Worm (Caenorhabditis elegans) whole organism, young adult: ENCODE data around the gene pid-5.
A peak's percentile ranks its signal among the peaks of the same experiment; 100 is the strongest.

Source experiments
- C06A6.2 ChIP-seq: fragments of 200-800 bp; sonication (Bioruptor generic); conservative IDR thresholded peaks from 2 replicates; pipeline ENCODE4 v1.3.6; 2022; ENCODE audit warnings: missing genetic modification characterization, missing compliant biosample characterization
- F39B2.1 ChIP-seq: fragments of 200-800 bp; sonication (Bioruptor generic); IDR thresholded peaks from 2 replicates; pipeline ENCODE4 v1.3.6; 2022; ENCODE audit warnings: missing genetic modification reagents, missing genetic modification characterization, missing compliant biosample characterization
- F49E8.2 ChIP-seq: sonication (generic microtip); optimal IDR thresholded peaks from 3 replicates; lab custom pipeline; 2017; ENCODE audit warnings: missing genetic modification characterization, mild to moderate bottlenecking, missing compliant biosample characterization, antibody characterized with exemption, moderate library complexity; ENCODE audit not compliant: insufficient read depth
- F52B5.7 ChIP-seq: sonication (generic microtip); optimal IDR thresholded peaks from 2 replicates; lab custom pipeline; 2016; ENCODE audit warnings: mild to moderate bottlenecking, missing genetic modification characterization, missing compliant biosample characterization
- K11D2.4 ChIP-seq: fragments of 200-800 bp; sonication (Bioruptor generic); IDR thresholded peaks from 2 replicates; pipeline ENCODE4 v1.3.6; 2022; ENCODE audit warnings: missing genetic modification reagents, missing genetic modification characterization, missing compliant biosample characterization
- T26A5.8 ChIP-seq: sonication (generic microtip); optimal IDR thresholded peaks from 2 replicates; lab custom pipeline; 2016; ENCODE audit warnings: missing genetic modification characterization, missing compliant biosample characterization
- Y53F4B.3 ChIP-seq: fragments of 200-800 bp; sonication (Bioruptor generic); IDR thresholded peaks from 2 replicates; pipeline ENCODE4 v1.3.6; 2022; ENCODE audit warnings: missing genetic modification reagents, missing genetic modification characterization, missing compliant biosample characterization
- Y56A3A.18 ChIP-seq: fragments of 200-800 bp; sonication (Bioruptor generic); IDR thresholded peaks from 2 replicates; pipeline ENCODE4 v1.3.6; 2022; ENCODE audit warnings: missing genetic modification reagents, missing genetic modification characterization, missing compliant biosample characterization
- akir-1 ChIP-seq: fragments of 200-800 bp; sonication (Bioruptor generic); optimal IDR thresholded peaks from 2 replicates; lab custom pipeline; 2018; ENCODE audit warnings: mild to moderate bottlenecking, missing genetic modification characterization, moderate library complexity, missing compliant biosample characterization
- ama-1 ChIP-seq, 3 experiments: fragments of 150-350 bp in 1 of 3; sonication (generic microtip) in 2 of 3; optimal IDR thresholded peaks; 2 replicates each; lab custom pipeline; 2014 to 2018; ENCODE audit warnings: missing biosample characterization in 2 of 3, missing genetic modification characterization in 2 of 3, missing genetic modification reagents in 2 of 3
- aptf-3 ChIP-seq: fragments of 200-800 bp; sonication (Bioruptor generic); IDR thresholded peaks from 2 replicates; pipeline ENCODE4 v1.3.6; 2022; ENCODE audit warnings: missing genetic modification characterization, missing compliant biosample characterization
- athp-1 ChIP-seq: sonication (generic microtip); optimal IDR thresholded peaks from 2 replicates; lab custom pipeline; 2017; ENCODE audit warnings: mild to moderate bottlenecking, missing genetic modification characterization, missing compliant biosample characterization
- ccch-3 ChIP-seq: fragments of 200-800 bp; sonication (Bioruptor generic); optimal IDR thresholded peaks from 2 replicates; lab custom pipeline; 2018; ENCODE audit warnings: mild to moderate bottlenecking, missing genetic modification characterization, missing compliant biosample characterization
- cebp-1 ChIP-seq, 2 experiments: fragments of 200-800 bp in 1 of 2; sonication (Bioruptor generic) in 1 of 2; sonication (generic microtip) in 1 of 2; IDR thresholded peaks in 1 of 2; optimal IDR thresholded peaks in 1 of 2; 2 replicates each; pipeline versions ENCODE4 v1.3.6 to Lab custom; 2017 to 2022; ENCODE audit warnings: missing compliant biosample characterization in 2 of 2, missing genetic modification characterization in 2 of 2, mild to moderate bottlenecking in 1 of 2, missing genetic modification reagents in 1 of 2, moderate library complexity in 1 of 2
- ceh-100 ChIP-seq: fragments of 200-800 bp; sonication (Bioruptor generic); IDR thresholded peaks from 2 replicates; pipeline ENCODE4 v1.3.6; 2022; ENCODE audit warnings: missing genetic modification reagents, missing genetic modification characterization, missing compliant biosample characterization
- ceh-27 ChIP-seq: fragments of 200-800 bp; sonication (Bioruptor generic); optimal IDR thresholded peaks from 2 replicates; lab custom pipeline; 2018; ENCODE audit warnings: mild to moderate bottlenecking, missing genetic modification characterization, moderate library complexity, missing compliant biosample characterization
- ceh-91 ChIP-seq: fragments of 200-800 bp; sonication (Bioruptor generic); IDR thresholded peaks from 2 replicates; pipeline ENCODE4 v1.3.6; 2022; ENCODE audit warnings: missing genetic modification reagents, missing genetic modification characterization, missing compliant biosample characterization
- chd-7 ChIP-seq: sonication (generic microtip); optimal IDR thresholded peaks from 2 replicates; lab custom pipeline; 2016; ENCODE audit warnings: mild to moderate bottlenecking, missing genetic modification characterization, moderate library complexity, missing compliant biosample characterization
- die-1 ChIP-seq: sonication (generic microtip); optimal IDR thresholded peaks from 2 replicates; lab custom pipeline; 2016; ENCODE audit warnings: missing genotype, mild to moderate bottlenecking, missing genetic modification characterization, missing compliant biosample characterization
- hlh-26 ChIP-seq: fragments of 200-800 bp; sonication (Bioruptor generic); conservative IDR thresholded peaks from 2 replicates; pipeline ENCODE4 v1.3.6; 2022; ENCODE audit warnings: missing genetic modification reagents, missing genetic modification characterization, missing compliant biosample characterization
- hrde-1 ChIP-seq: sonication (generic microtip); optimal IDR thresholded peaks from 2 replicates; lab custom pipeline; 2016; ENCODE audit warnings: missing genetic modification characterization, mild to moderate bottlenecking, missing compliant biosample characterization, moderate library complexity, missing genotype, missing genetic modification reagents, borderline replicate concordance
- let-607 ChIP-seq, 2 experiments: fragments of 200-800 bp in 1 of 2; sonication (Bioruptor generic) in 1 of 2; sonication (generic microtip) in 1 of 2; optimal IDR thresholded peaks; 2 replicates each; lab custom pipeline; 2016 to 2018; ENCODE audit warnings: mild to moderate bottlenecking in 2 of 2, missing compliant biosample characterization in 2 of 2, missing genetic modification characterization in 2 of 2, moderate library complexity in 2 of 2, missing genotype in 1 of 2
- lin-35 ChIP-seq, 3 experiments: fragments of 150-350 bp in 2 of 3; sonication (generic microtip) in 1 of 3; optimal IDR thresholded peaks; 2 replicates each; lab custom pipeline; 2014 to 2018; ENCODE audit warnings: missing biosample characterization in 3 of 3, missing genetic modification characterization in 3 of 3, missing genetic modification reagents in 3 of 3
- madf-3 ChIP-seq: fragments of 200-800 bp; sonication (Bioruptor generic); IDR thresholded peaks from 2 replicates; pipeline ENCODE4 v1.3.6; 2022; ENCODE audit warnings: missing genetic modification reagents, missing genetic modification characterization, missing compliant biosample characterization
- madf-8 ChIP-seq: fragments of 200-800 bp; sonication (Bioruptor generic); conservative IDR thresholded peaks from 2 replicates; pipeline ENCODE4 v1.3.6; 2022; ENCODE audit warnings: missing genetic modification reagents, missing genetic modification characterization, missing compliant biosample characterization
- mel-28 ChIP-seq: sonication (generic microtip); optimal IDR thresholded peaks from 2 replicates; lab custom pipeline; 2016; ENCODE audit warnings: borderline replicate concordance, mild to moderate bottlenecking, missing genetic modification characterization, missing compliant biosample characterization
- mes-4 ChIP-seq: sonication (generic microtip); optimal IDR thresholded peaks from 2 replicates; lab custom pipeline; 2016; ENCODE audit warnings: missing genotype, missing genetic modification characterization, missing compliant biosample characterization
- nfya-1 ChIP-seq: sonication (generic microtip); optimal IDR thresholded peaks from 2 replicates; lab custom pipeline; 2017; ENCODE audit warnings: antibody characterized with exemption, missing compliant biosample characterization, missing genetic modification characterization, borderline replicate concordance; ENCODE audit not compliant: insufficient read depth
- nfya-2 ChIP-seq: fragments of 200-800 bp; sonication (Bioruptor generic); IDR thresholded peaks from 2 replicates; pipeline ENCODE4 v1.3.6; 2022; ENCODE audit warnings: missing genetic modification reagents, missing genetic modification characterization, missing compliant biosample characterization
- nhr-120 ChIP-seq: fragments of 200-800 bp; sonication (Bioruptor generic); IDR thresholded peaks from 2 replicates; pipeline ENCODE4 v1.3.6; 2022; ENCODE audit warnings: missing genetic modification characterization, missing compliant biosample characterization
- nhr-90 ChIP-seq: sonication (generic microtip); optimal IDR thresholded peaks from 2 replicates; lab custom pipeline; 2016; ENCODE audit warnings: missing genotype, mild to moderate bottlenecking, missing genetic modification characterization, missing compliant biosample characterization
- pha-4 ChIP-seq: fragments of 150-350 bp; sonication (generic microtip); optimal IDR thresholded peaks from 2 replicates; lab custom pipeline; 2014; ENCODE audit warnings: missing biosample characterization, missing genetic modification reagents, missing genetic modification characterization
- rpc-1 ChIP-seq, 2 experiments: fragments of 150-350 bp in 1 of 2; sonication (generic microtip) in 1 of 2; optimal IDR thresholded peaks; 2 replicates each; lab custom pipeline; 2014 to 2018; ENCODE audit warnings: missing biosample characterization in 1 of 2, missing genetic modification characterization in 1 of 2, missing genetic modification reagents in 1 of 2, missing genotype in 1 of 2
- snpc-1.1 ChIP-seq: sonication (generic microtip); optimal IDR thresholded peaks from 2 replicates; lab custom pipeline; 2017; ENCODE audit warnings: missing genetic modification characterization, mild to moderate bottlenecking, missing compliant biosample characterization, antibody characterized with exemption, moderate library complexity, missing genotype, missing genetic modification reagents; ENCODE audit not compliant: insufficient read depth
- tlf-1 ChIP-seq: fragments of 200-800 bp; sonication (Bioruptor generic); optimal IDR thresholded peaks from 2 replicates; lab custom pipeline; 2018; ENCODE audit warnings: mild to moderate bottlenecking, missing genetic modification characterization, missing compliant biosample characterization
- unc-130 ChIP-seq: sonication (generic microtip); optimal IDR thresholded peaks from 2 replicates; lab custom pipeline; 2016; ENCODE audit warnings: missing genetic modification reagents, missing genetic modification characterization, missing compliant biosample characterization
- zfh-2 ChIP-seq: fragments of 200-800 bp; sonication (Bioruptor generic); conservative IDR thresholded peaks from 2 replicates; pipeline ENCODE4 v1.3.6; 2022; ENCODE audit warnings: missing genetic modification reagents, missing genetic modification characterization, missing compliant biosample characterization
- ztf-18 ChIP-seq: sonication (generic microtip); optimal IDR thresholded peaks from 2 replicates; lab custom pipeline; 2016; ENCODE audit warnings: missing genotype, mild to moderate bottlenecking, missing genetic modification characterization, missing compliant biosample characterization
- ztf-22 ChIP-seq: fragments of 200-800 bp; sonication (Bioruptor generic); optimal IDR thresholded peaks from 2 replicates; lab custom pipeline; 2018; ENCODE audit warnings: mild to moderate bottlenecking, missing genetic modification characterization, moderate library complexity, missing compliant biosample characterization
- ztf-26 ChIP-seq: sonication (generic microtip); optimal IDR thresholded peaks from 2 replicates; lab custom pipeline; 2017; ENCODE audit warnings: missing genetic modification characterization, missing compliant biosample characterization
- ztf-3 ChIP-seq: fragments of 200-800 bp; sonication (Bioruptor generic); optimal IDR thresholded peaks from 2 replicates; lab custom pipeline; 2018; ENCODE audit warnings: mild to moderate bottlenecking, missing genetic modification characterization, missing compliant biosample characterization

pid-5 gene

DNA sequence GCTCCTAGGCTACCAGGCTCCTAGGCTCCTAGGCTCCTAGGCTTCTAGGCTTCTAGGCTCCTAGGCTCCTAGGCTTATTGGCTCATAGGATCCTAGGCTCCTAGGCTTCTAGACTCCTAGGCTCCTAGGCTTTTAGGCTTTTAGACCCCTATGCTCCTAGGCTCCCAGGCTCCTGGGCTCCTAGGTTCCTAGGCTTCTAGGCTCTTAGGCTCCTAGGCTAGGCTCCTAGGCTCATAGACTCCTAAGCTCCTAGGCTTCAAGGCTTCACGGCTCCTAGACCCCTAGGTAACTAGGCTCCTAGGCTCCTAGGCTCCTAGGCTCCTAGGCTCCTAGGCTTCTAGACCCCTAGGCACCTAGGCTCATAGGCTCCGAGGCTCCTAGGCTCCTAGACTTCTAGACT, 24.3 kb upstream of the pid-5 start:
- peak; percentile 59 for TF ChIP-seq zfh-2 (GFP tag; lab: Robert Waterston, UW)
- TF ChIP-seq rpc-1 (optimal IDR thresholded peaks at IDR 0.05; lab: Kevin White, UChicago) = no peak
- TF ChIP-seq rpc-1 (tag; optimal IDR thresholded peaks at IDR 0.05; lab: Kevin White, UChicago) = no peak
- TF ChIP-seq, all 124 proteins: peak for 1

DNA sequence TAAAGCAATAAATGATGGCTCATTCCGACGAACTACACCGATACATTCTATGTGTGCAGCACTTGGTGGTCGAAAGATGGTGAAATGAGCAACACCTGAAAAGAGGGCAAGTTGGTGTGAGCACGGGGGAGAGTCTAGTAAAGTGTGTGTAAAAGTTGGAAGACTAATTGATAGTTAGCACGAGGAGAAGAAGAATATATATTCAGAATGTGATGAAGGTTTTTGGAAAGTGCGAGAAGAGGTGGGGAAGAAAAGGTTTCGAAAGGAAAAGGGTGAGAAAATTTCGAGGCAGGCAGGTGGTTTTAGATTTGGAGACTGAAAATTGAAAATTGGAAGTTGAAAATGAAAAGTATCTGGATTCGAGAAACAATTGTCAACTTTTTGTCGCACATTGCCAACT, 23.5 kb upstream of the pid-5 start, which contains the start of gene Y45G5AM.6:
Y45G5AM.6 (minus strand) TSS at position 101 of the 400 bp plus-strand sequence.
- TF ChIP-seq ccch-3 (GFP tag; lab: Kevin White, UChicago) (no peak), Y53F4B.3 (no peak), pha-4 (no peak), snpc-1.1 (tag; lab: Kevin White, UChicago) (no peak), ama-1 (optimal IDR thresholded peaks at IDR 0.05; lab: Kevin White, UChicago) (no peak), ama-1 (GFP tag; optimal IDR thresholded peaks at IDR 0.05; lab: Kevin White, UChicago) (no peak), hlh-26 (GFP tag; lab: Robert Waterston, UW) (no peak), madf-3 (no peak), aptf-3 (GFP tag; lab: Robert Waterston, UW) (no peak), let-607 (tag; optimal IDR thresholded peaks at IDR 0.05; lab: Kevin White, UChicago) (no peak), mel-28 (tag; lab: Kevin White, UChicago) (no peak), athp-1 (tag; lab: Kevin White, UChicago) (no peak), ztf-22 (GFP tag; lab: Kevin White, UChicago) (no peak), F49E8.2 (no peak), F52B5.7 (tag; lab: Kevin White, UChicago) (no peak), lin-35 (GFP tag; optimal IDR thresholded peaks at IDR 0.05; lab: Kevin White, UChicago) (no peak), K11D2.4 (GFP tag; lab: Robert Waterston, UW) (no peak)

DNA sequence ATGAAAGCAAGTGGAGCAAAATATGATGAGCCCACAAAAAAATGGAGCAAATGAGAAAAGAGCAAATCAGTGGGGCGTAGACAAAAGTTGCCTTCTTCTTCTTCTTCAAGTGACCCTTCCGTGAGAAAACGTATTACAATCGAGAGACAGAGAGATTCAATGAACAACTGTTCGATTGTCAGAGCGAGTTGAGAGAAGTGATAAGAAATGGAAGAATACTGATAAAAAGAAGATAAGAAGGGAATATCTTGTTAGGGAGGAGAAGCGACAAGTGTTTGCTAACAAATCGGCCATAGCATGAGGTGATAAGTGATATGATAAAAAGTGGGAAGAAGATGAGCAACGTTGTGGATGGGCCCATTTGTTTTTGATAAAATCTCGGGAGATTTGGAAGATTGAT, 18.4 kb upstream of the pid-5 start:
- TF ChIP-seq ceh-91 (GFP tag; lab: Robert Waterston, UW) = no peak
- TF ChIP-seq cebp-1 (GFP tag; IDR thresholded peaks at IDR 0.05; lab: Robert Waterston, UW) = no peak
- no peak for TF ChIP-seq cebp-1 (tag; optimal IDR thresholded peaks at IDR 0.05; lab: Kevin White, UChicago)
- no peak for TF ChIP-seq Y56A3A.18
- TF ChIP-seq unc-130 (GFP tag; lab: Kevin White, UChicago) = no peak
- no peak for TF ChIP-seq C06A6.2 (GFP tag; lab: Robert Waterston, UW)
- no peak for TF ChIP-seq chd-7 (tag; lab: Kevin White, UChicago)
- no peak for TF ChIP-seq ceh-100 (GFP tag; lab: Robert Waterston, UW)
- no peak for TF ChIP-seq ztf-26
- TF ChIP-seq ztf-3 (GFP tag; lab: Kevin White, UChicago) = no peak
- no peak for TF ChIP-seq die-1 (tag; lab: Kevin White, UChicago)
- no peak for TF ChIP-seq ztf-18

DNA sequence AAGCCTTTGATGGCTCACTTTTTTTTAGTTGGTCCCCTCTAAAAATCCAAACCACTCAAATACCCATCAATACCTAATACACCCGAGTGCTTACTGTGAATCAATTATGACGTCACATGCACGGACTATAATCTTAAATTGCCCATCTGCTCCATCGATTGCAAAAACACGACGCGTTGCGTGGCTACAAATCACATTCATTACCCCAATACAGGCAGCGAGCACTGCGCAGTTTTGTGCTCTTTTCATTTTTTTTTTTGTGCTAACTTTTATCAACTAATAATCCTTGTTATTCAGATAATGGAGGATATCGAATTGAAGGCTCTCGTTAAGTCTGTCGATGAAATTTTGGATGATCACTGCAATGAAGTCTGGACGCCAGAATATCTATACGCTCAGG, 15.6 kb upstream of the pid-5 start, which contains the start of gene Y45G5AM.5:
Y45G5AM.5 (plus strand) TSS at position 301 of the 400 bp plus-strand sequence.
- no peak for TF ChIP-seq hrde-1 (tag; lab: Kevin White, UChicago)
- TF ChIP-seq nfya-2 = no peak

DNA sequence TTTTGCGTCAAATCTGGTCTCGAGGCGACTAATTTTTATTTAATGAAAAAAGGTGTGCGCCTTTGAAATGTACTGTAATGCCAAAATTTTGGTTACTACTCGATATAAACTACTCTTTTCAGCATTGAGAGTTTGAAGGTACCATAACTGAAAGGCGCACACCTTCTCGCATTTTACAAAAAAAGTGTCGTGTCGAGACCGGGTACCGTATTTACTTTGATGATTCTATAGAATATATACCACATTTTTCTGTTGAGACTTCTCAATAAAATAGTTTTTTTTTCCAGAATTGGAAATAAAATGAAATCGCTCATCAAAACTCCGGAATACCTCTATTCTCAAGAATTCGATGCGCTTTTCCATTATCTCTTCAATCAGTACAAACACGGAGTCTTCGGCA, 12.8 kb upstream of the pid-5 start, which contains the start of gene Y45G5AM.4:
Y45G5AM.4 (plus strand) TSS at position 301 of the 400 bp plus-strand sequence.
- TF ChIP-seq lin-35 (GFP tag; optimal IDR thresholded peaks at IDR 0.05; lab: Kevin White, UChicago) = no peak
- TF ChIP-seq hlh-26 (GFP tag; lab: Robert Waterston, UW) = no peak
- no peak for TF ChIP-seq ceh-27 (GFP tag; lab: Kevin White, UChicago)
- no peak for TF ChIP-seq nfya-1 (tag; lab: Kevin White, UChicago)
- no peak for TF ChIP-seq akir-1
- no peak for TF ChIP-seq aptf-3 (GFP tag; lab: Robert Waterston, UW)
- TF ChIP-seq mes-4 (tag; lab: Kevin White, UChicago) = no peak
- no peak for TF ChIP-seq tlf-1 (GFP tag; lab: Kevin White, UChicago)
- no peak for TF ChIP-seq T26A5.8 (tag; lab: Kevin White, UChicago)
- no peak for TF ChIP-seq nhr-90 (tag; lab: Kevin White, UChicago)
- no peak for TF ChIP-seq madf-8 (GFP tag; lab: Robert Waterston, UW)
- no peak for TF ChIP-seq nhr-120 (GFP tag; lab: Robert Waterston, UW)
- TF ChIP-seq F39B2.1 (GFP tag; lab: Robert Waterston, UW) = no peak
